Fruit fly (Drosophila melanogaster) Kc167 (cell line): ENCODE data around the gene Spc25.

ENCODE experiments used
- Myc ChIP-seq: fragments of >200 bp; optimal IDR thresholded peaks from 2 replicates; lab custom pipeline; 2017; ENCODE audit warnings: missing external identifiers
- Sin3A ChIP-seq: fragments of >200 bp; optimal IDR thresholded peaks from 2 replicates; lab custom pipeline; 2018; ENCODE audit warnings: missing external identifiers
- h ChIP-seq: fragments of >200 bp; optimal IDR thresholded peaks from 3 replicates; lab custom pipeline; 2018; ENCODE audit warnings: missing external identifiers
- insv ChIP-seq: fragments of >200 bp; optimal IDR thresholded peaks from 3 replicates; lab custom pipeline; 2018; ENCODE audit warnings: missing external identifiers
- psq ChIP-seq: fragments of >200 bp; optimal IDR thresholded peaks from 2 replicates; lab custom pipeline; 2017; ENCODE audit warnings: missing external identifiers
- ttk ChIP-seq: sonication (Bioruptor generic); optimal IDR thresholded peaks from 2 replicates; lab custom pipeline; 2017; ENCODE audit warnings: missing external identifiers

Spc25 gene

dm6 chr3R:12997550-12998233 lies 36.1 kb downstream of the Spc25 start, which contains the start of the genes CG17327, CG44194 and CG7518:
TSS of gene CG17327 (minus strand) at chr3R:12997726.
TSS of gene CG44194 (minus strand) at chr3R:12997726.
TSS of gene CG7518 (plus strand) at chr3R:12998089.
- TF ChIP-seq ttk (no peak), psq (lab: Kevin White, UChicago) (no peak), h (lab: Kevin White, UChicago) (no peak), insv (lab: Kevin White, UChicago) (no peak), Sin3A (lab: Kevin White, UChicago) (no peak), Myc (no peak)

- TF ChIP-seq Sin3A (lab: Kevin White, UChicago) (no peak), insv (lab: Kevin White, UChicago) (no peak), psq (lab: Kevin White, UChicago) (no peak), Myc (no peak), ttk (no peak), h (lab: Kevin White, UChicago) (no peak)
These were observed 36.7 kb downstream of the Spc25 start for dm6 chr3R:12998234-12998591.

dm6 chr3R:13009595-13009994 lies 48.0 kb downstream of the Spc25 start, which contains the start of gene CG11656:
TSS of gene CG11656 (plus strand) at chr3R:13009895.
- TF ChIP-seq ttk (no peak), Myc (no peak), psq (lab: Kevin White, UChicago) (no peak), insv (lab: Kevin White, UChicago) (no peak), Sin3A (lab: Kevin White, UChicago) (no peak), h (lab: Kevin White, UChicago) (no peak)

dm6 chr3R:13010905-13011620 lies 49.5 kb downstream of the Spc25 start, which contains the start of gene CG8031:
TSS of gene CG8031 (minus strand) at chr3R:13011310.
- TF ChIP-seq psq (lab: Kevin White, UChicago) = no peak

dm6 chr3R:13011621-13011963 lies 50.0 kb downstream of the Spc25 start, which contains the start of gene CtBP:
TSS of gene CtBP (plus strand) at chr3R:13011649.
- TF ChIP-seq Sin3A (lab: Kevin White, UChicago) (no peak), insv (lab: Kevin White, UChicago) (no peak), psq (lab: Kevin White, UChicago) (no peak), ttk (no peak), h (lab: Kevin White, UChicago) (no peak), Myc (no peak)

- TF ChIP-seq Myc (no peak), psq (lab: Kevin White, UChicago) (no peak), h (lab: Kevin White, UChicago) (no peak), Sin3A (lab: Kevin White, UChicago) (no peak), ttk (no peak), insv (lab: Kevin White, UChicago) (no peak)
These were observed 50.8 kb downstream of the Spc25 start for dm6 chr3R:13012351-13012750.
